Worm (Caenorhabditis elegans) whole organism, L4 larva: ENCODE results near the gene C07A9.13.

Source experiments
- F37D6.2 ChIP-seq: sonication (generic microtip); optimal IDR thresholded peaks from 2 replicates; lab custom pipeline; 2016; ENCODE audit warnings: mild to moderate bottlenecking, missing genetic modification characterization, missing compliant biosample characterization
- F44E2.7 ChIP-seq: fragments of 200-800 bp; sonication (Bioruptor generic); IDR thresholded peaks from 2 replicates; pipeline ENCODE4 v2.1.2; 2022; ENCODE audit warnings: missing genetic modification characterization, missing compliant biosample characterization
- F49E8.2 ChIP-seq: sonication (generic microtip); optimal IDR thresholded peaks from 2 replicates; lab custom pipeline; 2016; ENCODE audit warnings: missing compliant biosample characterization, mild to moderate bottlenecking, missing genetic modification characterization, borderline replicate concordance
- T20F7.1 ChIP-seq: fragments of 200-800 bp; sonication (Bioruptor generic); optimal IDR thresholded peaks from 2 replicates; lab custom pipeline; 2018; ENCODE audit warnings: mild to moderate bottlenecking, missing genetic modification characterization, missing compliant biosample characterization
- Y48G9A.11 ChIP-seq: fragments of 200-800 bp; sonication (Bioruptor generic); IDR thresholded peaks from 2 replicates; pipeline ENCODE4 v1.3.6; 2022; ENCODE audit warnings: missing genetic modification reagents, missing genetic modification characterization, missing compliant biosample characterization
- aha-1 ChIP-seq: fragments of 150-350 bp; peaks from one replicate; lab custom pipeline; 2014; ENCODE audit warnings: missing biosample characterization, missing genetic modification characterization
- ceh-32 ChIP-seq: sonication (generic microtip); optimal IDR thresholded peaks from 2 replicates; lab custom pipeline; 2016; ENCODE audit warnings: mild to moderate bottlenecking, missing genetic modification characterization, missing compliant biosample characterization; ENCODE audit not compliant: poor library complexity
- ceh-62 ChIP-seq: sonication (generic microtip); optimal IDR thresholded peaks from 2 replicates; lab custom pipeline; 2017; ENCODE audit warnings: missing biosample characterization, missing genetic modification characterization
- ces-1 ChIP-seq: fragments of 150-350 bp; sonication (generic microtip); optimal IDR thresholded peaks from 4 replicates; lab custom pipeline; 2014; ENCODE audit warnings: missing biosample characterization, missing genetic modification reagents, missing genetic modification characterization
- cey-2 ChIP-seq: sonication (generic microtip); optimal IDR thresholded peaks from 3 replicates; lab custom pipeline; 2017; ENCODE audit warnings: missing genetic modification characterization, mild to moderate bottlenecking, missing compliant biosample characterization, antibody characterized with exemption, borderline replicate concordance; ENCODE audit not compliant: insufficient read depth
- daf-12 ChIP-seq: fragments of 150-350 bp; optimal IDR thresholded peaks from 2 replicates; lab custom pipeline; 2014; ENCODE audit warnings: missing biosample characterization, missing genetic modification reagents, missing genetic modification characterization
- daf-16 ChIP-seq, 3 experiments: sonication (generic microtip); optimal IDR thresholded peaks; 2 replicates each; lab custom pipeline; 2016 to 2017; ENCODE audit warnings: missing genetic modification characterization in 3 of 3, missing genetic modification reagents in 3 of 3, mild to moderate bottlenecking in 2 of 3, missing compliant biosample characterization in 2 of 3, missing biosample characterization in 1 of 3, moderate library complexity in 1 of 3
- dmd-6 ChIP-seq: fragments of 200-800 bp; sonication (Bioruptor generic); IDR thresholded peaks from 2 replicates; pipeline ENCODE4 v1.3.6; 2022; ENCODE audit warnings: missing genetic modification reagents, missing genetic modification characterization, missing compliant biosample characterization
- dmd-9 ChIP-seq: fragments of 200-800 bp; sonication (Bioruptor generic); IDR thresholded peaks from 2 replicates; pipeline ENCODE4 v1.3.6; 2022; ENCODE audit warnings: missing genetic modification reagents, missing genetic modification characterization, missing compliant biosample characterization
- dpl-1 ChIP-seq: fragments of 150-350 bp; optimal IDR thresholded peaks from 2 replicates; lab custom pipeline; 2014; ENCODE audit warnings: missing biosample characterization, missing genetic modification reagents, missing genetic modification characterization
- dve-1 ChIP-seq: sonication (generic microtip); optimal IDR thresholded peaks from 2 replicates; lab custom pipeline; 2017; ENCODE audit warnings: antibody characterized with exemption, mild to moderate bottlenecking, missing genetic modification characterization, missing compliant biosample characterization; ENCODE audit not compliant: insufficient read depth
- egl-43 ChIP-seq: fragments of 200-800 bp; sonication (Bioruptor generic); IDR thresholded peaks from 2 replicates; pipeline ENCODE4 v1.3.6; 2022; ENCODE audit warnings: missing genetic modification reagents, missing genetic modification characterization, missing compliant biosample characterization
- gei-8 ChIP-seq: fragments of 200-800 bp; sonication (Bioruptor generic); optimal IDR thresholded peaks from 2 replicates; lab custom pipeline; 2018; ENCODE audit warnings: mild to moderate bottlenecking, missing genetic modification characterization, missing compliant biosample characterization
- hif-1 ChIP-seq, 2 experiments: sonication (generic microtip); optimal IDR thresholded peaks; 2 replicates each; lab custom pipeline; 2016 to 2017; ENCODE audit warnings: missing compliant biosample characterization in 2 of 2, missing genetic modification characterization in 2 of 2, missing genetic modification reagents in 2 of 2, missing genotype in 2 of 2, mild to moderate bottlenecking in 1 of 2
- hlh-11 ChIP-seq: fragments of 200-800 bp; sonication (Bioruptor generic); optimal IDR thresholded peaks from 2 replicates; lab custom pipeline; 2018; ENCODE audit warnings: mild to moderate bottlenecking, missing genetic modification characterization, missing compliant biosample characterization
- hlh-30 ChIP-seq: sonication (generic microtip); optimal IDR thresholded peaks from 2 replicates; lab custom pipeline; 2017; ENCODE audit warnings: antibody characterized with exemption, mild to moderate bottlenecking, missing genetic modification characterization, missing compliant biosample characterization; ENCODE audit not compliant: insufficient read depth
- hmg-1.1 ChIP-seq: fragments of 200-800 bp; sonication (Bioruptor generic); IDR thresholded peaks from 2 replicates; pipeline ENCODE4 v1.3.6; 2022; ENCODE audit warnings: missing genetic modification reagents, missing genetic modification characterization, missing compliant biosample characterization
- lin-1 ChIP-seq: fragments of 200-800 bp; sonication (Bioruptor generic); IDR thresholded peaks from 2 replicates; pipeline ENCODE4 v1.3.6; 2022; ENCODE audit warnings: missing genetic modification reagents, missing genetic modification characterization, missing compliant biosample characterization
- lin-13 ChIP-seq: fragments of 150-350 bp; optimal IDR thresholded peaks from 2 replicates; lab custom pipeline; 2014; ENCODE audit warnings: missing biosample characterization, missing genetic modification reagents, missing genetic modification characterization
- lin-38 ChIP-seq: fragments of 200-800 bp; sonication (Bioruptor generic); IDR thresholded peaks from 2 replicates; pipeline ENCODE4 v1.3.6; 2022; ENCODE audit warnings: missing genetic modification reagents, missing genetic modification characterization, missing compliant biosample characterization
- lsy-2 ChIP-seq, 2 experiments: fragments of 150-350 bp in 1 of 2; sonication (generic microtip) in 1 of 2; optimal IDR thresholded peaks; 2 replicates each; lab custom pipeline; 2014 to 2017; ENCODE audit warnings: missing biosample characterization in 2 of 2, missing genetic modification characterization in 2 of 2
- madf-5 ChIP-seq, 2 experiments: fragments of 200-800 bp; sonication (Bioruptor generic); IDR thresholded peaks; 2 replicates each; pipeline ENCODE4 v1.3.6; 2022; ENCODE audit warnings: missing compliant biosample characterization in 2 of 2, missing genetic modification characterization in 2 of 2
- mdl-1 ChIP-seq, 2 experiments: fragments of 150-350 bp in 1 of 2; sonication (generic microtip) in 1 of 2; optimal IDR thresholded peaks; 2 replicates each; lab custom pipeline; 2014 to 2017; ENCODE audit warnings: missing biosample characterization in 2 of 2, missing genetic modification characterization in 2 of 2
- mdt-29 ChIP-seq: fragments of 200-800 bp; sonication (Bioruptor generic); IDR thresholded peaks from 2 replicates; pipeline ENCODE4 v1.3.6; 2022; ENCODE audit warnings: missing genetic modification reagents, missing genetic modification characterization, missing compliant biosample characterization
- mes-2 ChIP-seq: sonication (generic microtip); optimal IDR thresholded peaks from 2 replicates; lab custom pipeline; 2016; ENCODE audit warnings: missing genotype, mild to moderate bottlenecking, missing genetic modification characterization, missing compliant biosample characterization; ENCODE audit not compliant: poor library complexity, severe bottlenecking
- mxl-3 ChIP-seq: fragments of 200-800 bp; sonication (Bioruptor generic); optimal IDR thresholded peaks from 2 replicates; lab custom pipeline; 2018; ENCODE audit warnings: mild to moderate bottlenecking, missing genetic modification characterization, missing compliant biosample characterization
- nhr-10 ChIP-seq: fragments of 150-350 bp; optimal IDR thresholded peaks from 2 replicates; lab custom pipeline; 2014; ENCODE audit warnings: missing biosample characterization, missing genetic modification characterization
- nhr-102 ChIP-seq: sonication (generic microtip); optimal IDR thresholded peaks from 2 replicates; lab custom pipeline; 2016; ENCODE audit warnings: mild to moderate bottlenecking, missing genetic modification characterization, moderate library complexity, missing compliant biosample characterization
- nhr-28 ChIP-seq: fragments of 150-350 bp; optimal IDR thresholded peaks from 2 replicates; lab custom pipeline; 2014; ENCODE audit warnings: missing biosample characterization, missing genetic modification characterization
- nhr-48 ChIP-seq: sonication (generic microtip); optimal IDR thresholded peaks from 2 replicates; lab custom pipeline; 2016; ENCODE audit warnings: mild to moderate bottlenecking, missing genetic modification characterization, missing compliant biosample characterization
- nhr-6 ChIP-seq: fragments of 150-350 bp; optimal IDR thresholded peaks from 2 replicates; lab custom pipeline; 2014; ENCODE audit warnings: missing biosample characterization, missing genetic modification characterization
- pha-4 ChIP-seq, 2 experiments: fragments of 150-350 bp in 1 of 2; fragments of 200-800 bp in 1 of 2; sonication (Bioruptor generic) in 1 of 2; IDR thresholded peaks in 1 of 2; optimal IDR thresholded peaks in 1 of 2; 2 replicates each; pipeline versions ENCODE4 v1.3.6 to Lab custom; 2014 to 2022; ENCODE audit warnings: missing genetic modification characterization in 2 of 2, missing genetic modification reagents in 2 of 2, missing biosample characterization in 1 of 2, missing compliant biosample characterization in 1 of 2
- pqm-1 ChIP-seq: sonication (generic microtip); optimal IDR thresholded peaks from 2 replicates; lab custom pipeline; 2017; ENCODE audit warnings: missing biosample characterization, missing genetic modification characterization
- rbr-2 ChIP-seq: sonication (generic microtip); optimal IDR thresholded peaks from 2 replicates; lab custom pipeline; 2016; ENCODE audit warnings: missing genotype, missing genetic modification characterization, missing compliant biosample characterization
- set-16 ChIP-seq: fragments of 200-800 bp; sonication (Bioruptor generic); IDR thresholded peaks from 2 replicates; pipeline ENCODE4 v1.3.6; 2022; ENCODE audit warnings: missing genetic modification reagents, missing genetic modification characterization, missing compliant biosample characterization
- skn-1 ChIP-seq: fragments of 150-350 bp; optimal IDR thresholded peaks from 2 replicates; lab custom pipeline; 2014; ENCODE audit warnings: missing biosample characterization, missing genetic modification characterization
- spr-1 ChIP-seq: sonication (generic microtip); optimal IDR thresholded peaks from 2 replicates; lab custom pipeline; 2016; ENCODE audit warnings: mild to moderate bottlenecking, missing genetic modification characterization, missing compliant biosample characterization
- tag-97 ChIP-seq: fragments of 200-800 bp; sonication (Bioruptor generic); IDR thresholded peaks from 2 replicates; pipeline ENCODE4 v1.3.6; 2022; ENCODE audit warnings: missing genetic modification characterization, missing compliant biosample characterization
- unc-62 ChIP-seq, 3 experiments: fragments of 150-350 bp in 1 of 3; sonication (generic microtip); optimal IDR thresholded peaks in 2 of 3; peaks in 1 of 3; 1 replicate in 1 of 3; 2 replicates in 2 of 3; lab custom pipeline; 2014 to 2017; ENCODE audit warnings: missing biosample characterization in 3 of 3, missing genetic modification characterization in 3 of 3, missing genetic modification reagents in 3 of 3, missing genotype in 1 of 3
- zip-11 ChIP-seq: fragments of 200-800 bp; sonication (Bioruptor generic); IDR thresholded peaks from 2 replicates; pipeline ENCODE4 v1.3.6; 2022; ENCODE audit warnings: missing genetic modification characterization, missing compliant biosample characterization

Gene C07A9.13

DNA sequence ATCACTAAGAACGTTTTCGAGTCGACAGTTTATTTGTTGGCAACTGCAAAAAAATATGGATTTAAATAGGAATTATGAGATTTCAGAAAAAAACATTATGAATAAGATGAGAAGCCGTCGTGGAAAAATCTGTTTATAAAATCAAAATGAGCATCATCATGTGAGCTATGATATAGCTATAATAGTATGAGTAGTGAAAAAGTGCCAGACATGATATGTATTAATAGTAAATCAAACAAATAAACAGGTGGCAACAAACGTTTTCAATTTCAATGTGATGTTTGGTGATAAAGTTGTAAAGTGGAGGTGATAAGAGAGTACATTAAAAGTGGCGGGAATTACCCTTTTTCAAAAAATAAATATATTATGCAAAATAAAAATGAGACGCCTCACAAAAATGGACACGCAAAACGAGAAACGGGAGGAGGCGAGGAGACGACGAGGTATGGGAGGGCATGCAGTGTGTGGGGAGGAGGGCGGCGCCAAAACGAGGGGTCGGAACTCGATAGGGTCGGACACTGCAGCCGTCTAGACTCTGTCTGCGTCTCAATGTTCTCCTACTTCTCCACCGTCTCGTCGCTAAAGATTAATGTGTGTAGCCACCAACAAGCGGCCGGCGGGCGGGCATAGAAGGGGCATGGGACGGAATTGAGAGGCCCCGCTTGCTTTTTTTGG is 13.4 kb downstream of the C07A9.13 start, which contains the start of gene C07A9.9 (continued):
- peak; percentile 15 for TF ChIP-seq ceh-32 (tag; lab: Kevin White, UChicago)
- no peak for TF ChIP-seq gei-8
- no peak for TF ChIP-seq zip-11 (GFP tag; lab: Robert Waterston, UW)
- no peak for TF ChIP-seq ceh-62
- peak; percentile 65 for TF ChIP-seq nhr-6
- no peak for TF ChIP-seq F44E2.7 (GFP tag; lab: Robert Waterston, UW)
- TF ChIP-seq hmg-1.1 (GFP tag; lab: Robert Waterston, UW) = peak; percentile 72
- TF ChIP-seq nhr-102 (tag; lab: Kevin White, UChicago) = peak; percentile 52
- peak; percentile 11 for TF ChIP-seq lin-13 (GFP tag; lab: Kevin White, UChicago)
- TF ChIP-seq rbr-2 (tag; lab: Kevin White, UChicago) = peak; percentile 79
- TF ChIP-seq nhr-48 (tag; lab: Kevin White, UChicago) = peak; percentile 80
- TF ChIP-seq daf-16 (GFP tag; optimal IDR thresholded peaks at IDR 0.05; lab: Kevin White, UChicago) = peak in 1 of 2 experiments; percentile 35
- TF ChIP-seq daf-16 (tag; optimal IDR thresholded peaks at IDR 0.05; lab: Kevin White, UChicago) = peak; percentile 85
- TF ChIP-seq ces-1 (GFP tag; lab: Kevin White, UChicago) = no peak
- TF ChIP-seq hlh-30 (tag; lab: Kevin White, UChicago) = peak; percentile 75
- TF ChIP-seq F49E8.2 (tag; lab: Kevin White, UChicago) = no peak
- peak; percentile 76 for TF ChIP-seq egl-43 (GFP tag; lab: Robert Waterston, UW)
- no peak for TF ChIP-seq daf-12 (tag; lab: Kevin White, UChicago)
- TF ChIP-seq T20F7.1 (GFP tag; lab: Kevin White, UChicago) = peak; percentile 67
- TF ChIP-seq spr-1 (tag; lab: Kevin White, UChicago) = peak; percentile 52
- no peak for TF ChIP-seq Y48G9A.11
- TF ChIP-seq cey-2 (tag; lab: Kevin White, UChicago) = peak; percentile 55
- peak; percentile 89 for TF ChIP-seq set-16
- TF ChIP-seq tag-97 (GFP tag; lab: Robert Waterston, UW) = no peak
- peak; percentile 44 to 64 for TF ChIP-seq lsy-2 (tag; optimal IDR thresholded peaks at IDR 0.05; lab: Kevin White, UChicago)
- peak; percentile 93 for TF ChIP-seq hlh-11 (tag; lab: Kevin White, UChicago)
- TF ChIP-seq unc-62 (GFP tag; optimal IDR thresholded peaks at IDR 0.05 in 1 of 2; lab: Kevin White, UChicago) = peak in 1 of 2 experiments; percentile 53
- no peak for TF ChIP-seq unc-62 (tag; optimal IDR thresholded peaks at IDR 0.05; lab: Kevin White, UChicago)
- peak; percentile 73 for TF ChIP-seq dve-1
- TF ChIP-seq aha-1 (tag; lab: Kevin White, UChicago) = peak; percentile 99
- peak; percentile 69 to 83 for TF ChIP-seq mdl-1 (tag; optimal IDR thresholded peaks at IDR 0.05; lab: Kevin White, UChicago)
- peak; percentile 60; the same call in 1 of the 2 replicates for TF ChIP-seq pha-4 (GFP tag; IDR thresholded peaks at IDR 0.05; lab: Robert Waterston, UW)
- TF ChIP-seq pha-4 (tag; optimal IDR thresholded peaks at IDR 0.05; lab: Kevin White, UChicago) = no peak
- TF ChIP-seq lin-38 (GFP tag; lab: Robert Waterston, UW) = peak; percentile 54
- TF ChIP-seq lin-1 = peak; percentile 8; the same call in 1 of the 2 replicates
- peak; percentile 36 for TF ChIP-seq dpl-1

DNA sequence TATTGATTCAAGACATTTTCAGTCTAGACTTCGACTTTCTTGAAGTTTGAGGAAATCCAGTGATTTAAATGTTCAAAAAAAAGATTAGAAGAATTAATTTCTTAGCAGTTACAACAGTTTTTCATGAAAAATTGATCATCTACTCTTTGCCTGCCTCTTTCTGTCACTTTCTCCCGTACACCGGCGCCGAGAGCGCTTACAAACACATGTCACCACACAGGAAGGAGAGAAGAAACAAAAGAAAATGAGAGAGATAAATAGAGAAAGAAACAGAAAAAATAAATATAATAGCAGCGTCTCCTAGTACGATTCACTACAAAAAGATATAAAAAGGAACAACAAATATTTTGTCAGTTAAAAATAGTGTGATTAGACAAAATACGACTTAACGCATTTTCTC is 14.4 kb downstream of the C07A9.13 start:
- no peak for TF ChIP-seq nhr-10 (tag; lab: Kevin White, UChicago)
- TF ChIP-seq dpl-1 = no peak
- TF ChIP-seq dve-1 = peak; percentile 46
- TF ChIP-seq nhr-6 = peak; percentile 16
- TF ChIP-seq hif-1 (tag; optimal IDR thresholded peaks at IDR 0.05; lab: Kevin White, UChicago) = no peak
- TF ChIP-seq nhr-28 = peak; percentile 92
- TF ChIP-seq ceh-32 (tag; lab: Kevin White, UChicago) = no peak
- TF ChIP-seq mxl-3 (GFP tag; lab: Kevin White, UChicago) = peak; percentile 57
- TF ChIP-seq aha-1 (tag; lab: Kevin White, UChicago) = peak; percentile 22
- no peak for TF ChIP-seq madf-5 (GFP tag; IDR thresholded peaks at IDR 0.05; lab: Robert Waterston, UW)
- TF ChIP-seq F37D6.2 (tag; lab: Kevin White, UChicago) = no peak
- peak; percentile 27 for TF ChIP-seq hlh-30 (tag; lab: Kevin White, UChicago)
- TF ChIP-seq hlh-11 (tag; lab: Kevin White, UChicago) = no peak
- peak in 1 of 2 experiments; percentile 63 for TF ChIP-seq mdl-1 (tag; optimal IDR thresholded peaks at IDR 0.05; lab: Kevin White, UChicago)
- TF ChIP-seq lin-38 (GFP tag; lab: Robert Waterston, UW) = peak; percentile 4; the same call in 1 of the 2 replicates
- TF ChIP-seq mes-2 (tag; lab: Kevin White, UChicago) = peak; percentile 47
- TF ChIP-seq dmd-9 = no peak
- TF ChIP-seq nhr-102 (tag; lab: Kevin White, UChicago) = no peak
- peak; percentile 18 for TF ChIP-seq pqm-1
- TF ChIP-seq mdt-29 (GFP tag; lab: Robert Waterston, UW) = no peak
- TF ChIP-seq dmd-6 (GFP tag; lab: Robert Waterston, UW) = peak; percentile 6; the same call in 1 of the 2 replicates
- no peak for TF ChIP-seq skn-1 (tag; lab: Kevin White, UChicago)
